Fruit fly (Drosophila melanogaster) whole organism, embryonic: ENCODE measurements around the gene CG6015.

ENCODE experiments used
- ATbp ChIP-seq: fragments of 200-800 bp; sonication (Bioruptor generic); optimal IDR thresholded peaks from 2 replicates; lab custom pipeline; 2017; ENCODE audit warnings: missing biosample characterization, mild to moderate bottlenecking, missing genetic modification characterization, missing genetic modification reagents
- Ada2b ChIP-seq: fragments of 200-800 bp; sonication (Bioruptor generic); IDR thresholded peaks from 2 replicates; pipeline ENCODE4 v1.3.6; 2022; ENCODE audit warnings: missing biosample characterization, missing genetic modification characterization
- Adf1 ChIP-seq: fragments of 200-800 bp; sonication (Bioruptor generic); IDR thresholded peaks from 2 replicates; pipeline ENCODE4 v1.3.6; 2022; ENCODE audit warnings: missing biosample characterization, missing genetic modification characterization
- Atf3 ChIP-seq: fragments of 200-800 bp; sonication (Bioruptor generic); optimal IDR thresholded peaks from 3 replicates; lab custom pipeline; 2016; ENCODE audit warnings: missing biosample characterization, missing genetic modification characterization
- CG10565 ChIP-seq: fragments of 200-800 bp; sonication (Bioruptor generic); optimal IDR thresholded peaks from 3 replicates; lab custom pipeline; 2016; ENCODE audit warnings: missing biosample characterization, mild to moderate bottlenecking, missing genetic modification characterization
- CG10979 ChIP-seq: fragments of 200-800 bp; sonication (Bioruptor generic); optimal IDR thresholded peaks from 2 replicates; lab custom pipeline; 2018; ENCODE audit warnings: missing biosample characterization, mild to moderate bottlenecking, missing genetic modification characterization, moderate library complexity
- CG12236 ChIP-seq: fragments of 200-800 bp; sonication (Bioruptor generic); optimal IDR thresholded peaks from 2 replicates; lab custom pipeline; 2016; ENCODE audit warnings: missing biosample characterization, missing genetic modification characterization
- CG14965 ChIP-seq: fragments of 200-800 bp; sonication (Bioruptor generic); optimal IDR thresholded peaks from 2 replicates; lab custom pipeline; 2016; ENCODE audit warnings: missing biosample characterization, missing genetic modification characterization, borderline replicate concordance
- CG15073 ChIP-seq: fragments of 200-800 bp; sonication (Bioruptor generic); optimal IDR thresholded peaks from 2 replicates; lab custom pipeline; 2016; ENCODE audit warnings: missing biosample characterization, missing genetic modification characterization
- CG17829 ChIP-seq: fragments of 200-800 bp; optimal IDR thresholded peaks from 2 replicates; lab custom pipeline; 2019; ENCODE audit warnings: missing biosample characterization, mild to moderate bottlenecking, missing genetic modification characterization, moderate library complexity
- CG2202 ChIP-seq: fragments of 200-800 bp; sonication (Bioruptor generic); optimal IDR thresholded peaks from 2 replicates; lab custom pipeline; 2018; ENCODE audit warnings: missing biosample characterization, mild to moderate bottlenecking, missing genetic modification characterization
- CG34224 ChIP-seq: fragments of 200-800 bp; sonication (Bioruptor generic); IDR thresholded peaks from 3 replicates; pipeline ENCODE4 v1.3.6; 2022; ENCODE audit warnings: missing biosample characterization, missing genetic modification characterization; ENCODE audit not compliant: partially characterized antibody
- CG3838 ChIP-seq: fragments of 200-800 bp; sonication (Bioruptor generic); optimal IDR thresholded peaks from 3 replicates; lab custom pipeline; 2016; ENCODE audit warnings: missing biosample characterization, missing genetic modification characterization
- CG3847 ChIP-seq: fragments of 200-800 bp; sonication (Bioruptor generic); IDR thresholded peaks from 2 replicates; pipeline ENCODE4 v1.3.6; 2022; ENCODE audit warnings: missing biosample characterization, missing genetic modification characterization
- CG5245 ChIP-seq: fragments of 200-800 bp; sonication (Bioruptor generic); optimal IDR thresholded peaks from 3 replicates; lab custom pipeline; 2016; ENCODE audit warnings: missing biosample characterization, missing genetic modification characterization
- CG6689 ChIP-seq: fragments of 200-800 bp; sonication (Bioruptor generic); IDR thresholded peaks from 2 replicates; pipeline ENCODE4 v1.3.6; 2022; ENCODE audit warnings: missing biosample characterization, missing genetic modification characterization
- CG7786 ChIP-seq: fragments of 200-800 bp; sonication (Bioruptor generic); optimal IDR thresholded peaks from 2 replicates; lab custom pipeline; 2016; ENCODE audit warnings: missing biosample characterization, missing genetic modification characterization
- CG7987 ChIP-seq: fragments of 200-800 bp; sonication (Bioruptor generic); optimal IDR thresholded peaks from 2 replicates; lab custom pipeline; 2018; ENCODE audit warnings: missing biosample characterization, mild to moderate bottlenecking, missing genetic modification characterization, moderate library complexity
- CHES-1-like ChIP-seq: fragments of 200-800 bp; sonication (Bioruptor generic); optimal IDR thresholded peaks from 2 replicates; lab custom pipeline; 2016; ENCODE audit warnings: missing biosample characterization, missing genetic modification characterization
- D19B ChIP-seq: fragments of 200-800 bp; sonication (Bioruptor generic); optimal IDR thresholded peaks from 2 replicates; lab custom pipeline; 2017; ENCODE audit warnings: missing biosample characterization, mild to moderate bottlenecking, missing genetic modification characterization
- Dip3 ChIP-seq: fragments of 200-800 bp; sonication (Bioruptor generic); optimal IDR thresholded peaks from 3 replicates; lab custom pipeline; 2016; ENCODE audit warnings: missing biosample characterization, missing genetic modification characterization
- Doc3 ChIP-seq: fragments of 200-800 bp; sonication (Bioruptor generic); IDR thresholded peaks from 3 replicates; pipeline ENCODE4 v1.3.6; 2022; ENCODE audit warnings: missing biosample characterization, missing genetic modification characterization; ENCODE audit not compliant: partially characterized antibody
- Ets65A ChIP-seq: fragments of 200-800 bp; sonication (Bioruptor generic); peaks from one replicate; lab custom pipeline; 2016; ENCODE audit warnings: missing biosample characterization, missing genetic modification characterization
- Hand ChIP-seq: fragments of 200-800 bp; sonication (Bioruptor generic); optimal IDR thresholded peaks from 2 replicates; lab custom pipeline; 2017; ENCODE audit warnings: mild to moderate bottlenecking, missing biosample characterization, missing genetic modification reagents, missing genetic modification characterization
- HmgZ ChIP-seq: fragments of 200-800 bp; sonication (Bioruptor generic); optimal IDR thresholded peaks from 2 replicates; lab custom pipeline; 2018; ENCODE audit warnings: missing biosample characterization, mild to moderate bottlenecking, missing genetic modification characterization
- Kr ChIP-seq: fragments of 200-800 bp; sonication (Bioruptor generic); optimal IDR thresholded peaks from 2 replicates; lab custom pipeline; 2017; ENCODE audit warnings: missing biosample characterization, mild to moderate bottlenecking, missing genetic modification characterization
- Mad ChIP-seq: fragments of 200-800 bp; sonication (Bioruptor generic); optimal IDR thresholded peaks from 2 replicates; lab custom pipeline; 2016; ENCODE audit warnings: missing biosample characterization, missing genetic modification characterization
- Pdp1 ChIP-seq, 2 experiments: fragments of 200-800 bp; sonication (Bioruptor generic); optimal IDR thresholded peaks; 3 replicates each; lab custom pipeline; 2016; ENCODE audit warnings: missing biosample characterization in 2 of 2, missing genetic modification characterization in 2 of 2, mild to moderate bottlenecking in 1 of 2, moderate library complexity in 1 of 2
- Rfx ChIP-seq: fragments of 200-800 bp; sonication (Bioruptor generic); IDR thresholded peaks from 2 replicates; pipeline ENCODE4 v1.3.6; 2022; ENCODE audit warnings: missing biosample characterization, missing genetic modification characterization
- Side ChIP-seq: fragments of 200-800 bp; sonication (Bioruptor generic); optimal IDR thresholded peaks from 2 replicates; lab custom pipeline; 2016; ENCODE audit warnings: missing biosample characterization, missing genetic modification characterization
- Tbp ChIP-seq: fragments of >200 bp; optimal IDR thresholded peaks from 2 replicates; lab custom pipeline; 2018; ENCODE audit warnings: missing biosample characterization, missing genetic modification characterization
- aop ChIP-seq: fragments of 200-800 bp; sonication (Bioruptor generic); IDR thresholded peaks from 2 replicates; pipeline ENCODE4 v1.3.6; 2022; ENCODE audit warnings: missing biosample characterization, missing genetic modification characterization
- ase ChIP-seq: fragments of 200-800 bp; sonication (Bioruptor generic); IDR thresholded peaks from 3 replicates; pipeline ENCODE4 v1.3.6; 2022; ENCODE audit warnings: missing biosample characterization, missing genetic modification characterization
- bab2 ChIP-seq: fragments of 200-800 bp; sonication (Bioruptor generic); optimal IDR thresholded peaks from 2 replicates; lab custom pipeline; 2016; ENCODE audit warnings: missing biosample characterization, missing genetic modification characterization
- croc ChIP-seq: fragments of 200-800 bp; sonication (Bioruptor generic); conservative IDR thresholded peaks from 3 replicates; pipeline ENCODE4 v1.3.6; 2022; ENCODE audit warnings: missing biosample characterization, missing genetic modification characterization
- crp ChIP-seq, 2 experiments: fragments of 200-800 bp; sonication (Bioruptor generic); optimal IDR thresholded peaks; 2 replicates in 1 of 2; 3 replicates in 1 of 2; lab custom pipeline; 2017; ENCODE audit warnings: missing biosample characterization in 2 of 2, missing genetic modification characterization in 2 of 2, mild to moderate bottlenecking in 1 of 2, moderate library complexity in 1 of 2
- dpn ChIP-seq, 2 experiments: fragments of 200-800 bp; sonication (Bioruptor generic); optimal IDR thresholded peaks; 3 replicates each; lab custom pipeline; 2016; ENCODE audit warnings: missing biosample characterization in 2 of 2, missing genetic modification characterization in 2 of 2
- en ChIP-seq: fragments of 200-800 bp; sonication (Bioruptor generic); optimal IDR thresholded peaks from 2 replicates; lab custom pipeline; 2016; ENCODE audit warnings: missing biosample characterization, missing genetic modification characterization
- gfzf ChIP-seq: fragments of 200-800 bp; sonication (Bioruptor generic); optimal IDR thresholded peaks from 2 replicates; lab custom pipeline; 2016; ENCODE audit warnings: missing biosample characterization, mild to moderate bottlenecking, missing genetic modification characterization, moderate library complexity
- grn ChIP-seq: fragments of 200-800 bp; sonication (Bioruptor generic); optimal IDR thresholded peaks from 3 replicates; lab custom pipeline; 2017; ENCODE audit warnings: missing biosample characterization, missing genetic modification characterization
- gro ChIP-seq: fragments of 200-800 bp; sonication (Bioruptor generic); optimal IDR thresholded peaks from 2 replicates; lab custom pipeline; 2016; ENCODE audit warnings: missing biosample characterization, missing genetic modification characterization
- inv ChIP-seq: fragments of 200-800 bp; sonication (Bioruptor generic); IDR thresholded peaks from 2 replicates; pipeline ENCODE4 v1.3.6; 2022; ENCODE audit warnings: missing biosample characterization, missing genetic modification characterization; ENCODE audit not compliant: partially characterized antibody
- lola ChIP-seq, 3 experiments: fragments of >200 bp in 2 of 3; fragments of 200-800 bp in 1 of 3; sonication (Bioruptor generic) in 1 of 3; optimal IDR thresholded peaks; 2 replicates each; lab custom pipeline; 2017 to 2019; ENCODE audit warnings: missing biosample characterization in 3 of 3, missing genetic modification characterization in 3 of 3, mild to moderate bottlenecking in 1 of 3, moderate library complexity in 1 of 3
- repo ChIP-seq: fragments of 200-800 bp; sonication (Bioruptor generic); optimal IDR thresholded peaks from 2 replicates; lab custom pipeline; 2016; ENCODE audit warnings: missing biosample characterization, missing genetic modification characterization
- shn ChIP-seq: fragments of 200-800 bp; sonication (Bioruptor generic); optimal IDR thresholded peaks from 3 replicates; lab custom pipeline; 2016; ENCODE audit warnings: missing biosample characterization, missing genetic modification characterization
- slbo ChIP-seq: fragments of 200-800 bp; sonication (Bioruptor generic); IDR thresholded peaks from 2 replicates; pipeline ENCODE4 v1.3.6; 2022; ENCODE audit warnings: missing biosample characterization, missing genetic modification characterization
- sna ChIP-seq: fragments of 200-800 bp; sonication (Bioruptor generic); IDR thresholded peaks from 2 replicates; pipeline ENCODE4 v1.3.6; 2022; ENCODE audit warnings: missing biosample characterization, missing genetic modification characterization; ENCODE audit not compliant: partially characterized antibody
- vfl ChIP-seq: fragments of 200-800 bp; sonication (Bioruptor generic); optimal IDR thresholded peaks from 2 replicates; lab custom pipeline; 2016; ENCODE audit warnings: missing biosample characterization, missing genetic modification characterization

CG6015 gene

DNA sequence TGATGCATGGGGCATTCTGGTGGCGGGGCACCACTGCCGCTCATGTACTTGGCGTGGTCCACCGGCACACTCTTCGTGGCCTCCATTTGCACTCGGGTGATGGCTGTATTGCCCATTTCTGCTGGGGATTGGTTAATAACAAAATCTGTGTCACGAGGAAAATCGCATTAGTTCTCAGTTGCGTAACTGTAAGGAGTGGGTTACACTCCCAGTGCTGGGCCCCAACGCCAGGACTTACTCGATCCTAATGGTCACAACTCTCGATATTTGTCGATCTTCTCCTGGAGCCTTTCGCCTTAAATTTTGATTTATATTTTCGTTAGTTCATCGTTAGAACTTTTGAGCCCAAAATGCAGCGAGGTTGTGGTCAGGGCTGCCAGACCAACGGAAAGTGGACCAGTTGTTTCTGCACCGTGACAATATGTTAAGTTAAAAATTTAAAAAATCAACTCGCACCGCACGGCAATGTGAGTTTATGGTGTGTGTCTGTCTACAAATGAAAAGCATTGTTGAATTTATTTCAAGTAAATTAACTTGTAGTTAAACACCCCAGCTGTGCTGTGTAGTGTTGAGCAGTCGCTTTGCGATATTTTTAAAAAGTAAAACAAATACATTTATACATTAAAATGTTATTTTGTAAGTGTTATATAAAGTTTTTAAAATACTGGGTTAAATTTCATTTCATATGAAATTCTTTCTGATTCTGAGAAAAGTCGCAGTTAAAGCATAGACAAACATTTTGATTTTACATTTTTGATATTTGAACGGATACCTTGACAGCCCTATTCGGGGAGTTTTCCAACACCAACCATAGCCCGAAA lies 7.0 kb downstream of the CG6015 start, which contains the start of the genes Cchl and ND-42 (continued):
- TF ChIP-seq CG6689: peak; percentile 77
- TF ChIP-seq CG5245 (GFP tag; lab: Kevin White, UChicago): peak; percentile 66
- 0 out of 2 replicates have a peak, but pooled peaks have one; percentile 19 for TF ChIP-seq Adf1 (GFP tag; lab: Robert Waterston, UW)
- TF ChIP-seq gfzf: no peak
- no peak for TF ChIP-seq CG14965
- peak; percentile 9 to 82 for TF ChIP-seq crp (GFP tag; optimal IDR thresholded peaks at IDR 0.05; lab: Kevin White, UChicago)
- peak; percentile 71 to 78 for TF ChIP-seq dpn (GFP tag; optimal IDR thresholded peaks at IDR 0.05; lab: Kevin White, UChicago)
- peak; percentile 97 for TF ChIP-seq Ets65A (GFP tag; lab: Kevin White, UChicago)
- peak; percentile 79 for TF ChIP-seq Rfx
- peak; percentile 1 for TF ChIP-seq CG7987 (GFP tag; lab: Kevin White, UChicago)
- TF ChIP-seq shn (GFP tag; lab: Kevin White, UChicago): peak; percentile 55
- peak; percentile 91 for TF ChIP-seq CG3847 (GFP tag; lab: Robert Waterston, UW)
- peak; percentile 43 for TF ChIP-seq CG2202 (tag; lab: Kevin White, UChicago)
- peak; percentile 64 for TF ChIP-seq gro
- TF ChIP-seq CG17829 (tag; lab: Kevin White, UChicago): peak; percentile 76
- TF ChIP-seq sna (GFP tag; lab: Robert Waterston, UW): peak; percentile 65; the same call in 1 of the 2 replicates
- peak; percentile 18 for TF ChIP-seq repo (GFP tag; lab: Kevin White, UChicago)
- TF ChIP-seq D19B (GFP tag; lab: Kevin White, UChicago): no peak
- TF ChIP-seq bab2 (GFP tag; lab: Kevin White, UChicago): peak; percentile 70
- TF ChIP-seq en (GFP tag; lab: Kevin White, UChicago): peak; percentile 9
- TF ChIP-seq Atf3 (GFP tag; lab: Kevin White, UChicago): peak; percentile 49
- peak; percentile 77 to 95 for TF ChIP-seq Pdp1 (GFP tag; optimal IDR thresholded peaks at IDR 0.05; lab: Kevin White, UChicago)
- TF ChIP-seq ATbp (GFP tag; lab: Kevin White, UChicago): no peak
- no peak; the same call in 1 of the 2 replicates for TF ChIP-seq aop (GFP tag; lab: Robert Waterston, UW)
- peak; percentile 52 for TF ChIP-seq Ada2b (GFP tag; lab: Robert Waterston, UW)
- peak; percentile 76 for TF ChIP-seq slbo (GFP tag; lab: Robert Waterston, UW)
- peak; percentile 52; the same call in 1 of the 3 replicates for TF ChIP-seq ase
- peak; percentile 63 for TF ChIP-seq Doc3
- peak; percentile 80 for TF ChIP-seq HmgZ (tag; lab: Kevin White, UChicago)
- peak; percentile 34 for TF ChIP-seq CG15073 (GFP tag; lab: Kevin White, UChicago)
- peak; percentile 76 for TF ChIP-seq vfl
- no peak for TF ChIP-seq grn (GFP tag; lab: Kevin White, UChicago)
- TF ChIP-seq inv: peak; percentile 45; the same call in 1 of the 2 replicates
- peak; percentile 57 for TF ChIP-seq CHES-1-like
- peak; percentile 72 for TF ChIP-seq Hand (GFP tag; lab: Kevin White, UChicago)
- TF ChIP-seq CG7786 (GFP tag; lab: Kevin White, UChicago): peak; percentile 79
- peak in 1 of 3 experiments; percentile 81 for TF ChIP-seq lola (GFP tag; optimal IDR thresholded peaks at IDR 0.05; lab: Kevin White, UChicago)
- no peak for TF ChIP-seq Kr (GFP tag; lab: Kevin White, UChicago)
- peak; percentile 59; the same call in 2 of the 3 replicates for TF ChIP-seq CG34224 (GFP tag; lab: Robert Waterston, UW)
- TF ChIP-seq CG12236 (GFP tag; lab: Kevin White, UChicago): peak; percentile 40
- peak; percentile 71 for TF ChIP-seq Dip3
- peak; percentile 75 for TF ChIP-seq Side (GFP tag; lab: Kevin White, UChicago)
- TF ChIP-seq CG10565 (GFP tag; lab: Kevin White, UChicago): no peak
- peak; percentile 64 for TF ChIP-seq CG3838 (GFP tag; lab: Kevin White, UChicago)
- peak; percentile 58 for TF ChIP-seq Mad (GFP tag; lab: Kevin White, UChicago)
- peak; percentile 70 for TF ChIP-seq CG10979 (tag; lab: Kevin White, UChicago)
- no peak for TF ChIP-seq Tbp (GFP tag; lab: Kevin White, UChicago)
- peak; percentile 58; the same call in 2 of the 3 replicates for TF ChIP-seq croc
